Worm (Caenorhabditis elegans) whole organism, L4 larva: Measurements from ENCODE around the gene K01A12.4.

Experiments used
- ZK337.2 ChIP-seq: fragments of 200-800 bp; sonication (Bioruptor generic); IDR thresholded peaks from 2 replicates; pipeline ENCODE4 v1.3.6; 2022; ENCODE audit warnings: missing genetic modification reagents, missing genetic modification characterization, missing compliant biosample characterization
- fkh-10 ChIP-seq: fragments of 150-350 bp; optimal IDR thresholded peaks from 2 replicates; lab custom pipeline; 2014; ENCODE audit warnings: missing biosample characterization, missing genetic modification reagents, missing genetic modification characterization
- nhr-48 ChIP-seq: sonication (generic microtip); optimal IDR thresholded peaks from 2 replicates; lab custom pipeline; 2016; ENCODE audit warnings: mild to moderate bottlenecking, missing genetic modification characterization, missing compliant biosample characterization
- pha-4 ChIP-seq, 2 experiments: fragments of 150-350 bp in 1 of 2; fragments of 200-800 bp in 1 of 2; sonication (Bioruptor generic) in 1 of 2; IDR thresholded peaks in 1 of 2; optimal IDR thresholded peaks in 1 of 2; 2 replicates each; pipeline versions ENCODE4 v1.3.6 to Lab custom; 2014 to 2022; ENCODE audit warnings: missing genetic modification characterization in 2 of 2, missing genetic modification reagents in 2 of 2, missing biosample characterization in 1 of 2, missing compliant biosample characterization in 1 of 2
- spr-1 ChIP-seq: sonication (generic microtip); optimal IDR thresholded peaks from 2 replicates; lab custom pipeline; 2016; ENCODE audit warnings: mild to moderate bottlenecking, missing genetic modification characterization, missing compliant biosample characterization

ce11 chrX:8623840-8624591 lies 13.3 kb downstream of the K01A12.4 start:
- TF ChIP-seq nhr-48: peak; percentile 12
- TF ChIP-seq pha-4 (GFP tag; IDR thresholded peaks at IDR 0.05; lab: Robert Waterston, UW): peak; percentile 79
- no peak for TF ChIP-seq pha-4 (tag; optimal IDR thresholded peaks at IDR 0.05; lab: Kevin White, UChicago)
- no peak for TF ChIP-seq fkh-10 (GFP tag; lab: Kevin White, UChicago)
- TF ChIP-seq spr-1 (tag; lab: Kevin White, UChicago): peak; percentile 73
- TF ChIP-seq ZK337.2 (GFP tag; lab: Robert Waterston, UW): no peak
